Fruit fly (Drosophila melanogaster) whole organism, pupa: ENCODE measurements around the gene rempA.

ENCODE experiments used
- CG12605 ChIP-seq: fragments of 200-800 bp; sonication (Bioruptor generic); IDR thresholded peaks from 2 replicates; pipeline ENCODE4 v1.3.6; 2022; ENCODE audit warnings: missing biosample characterization, missing genetic modification characterization
- CG14655 ChIP-seq: fragments of 200-800 bp; sonication (Bioruptor generic); optimal IDR thresholded peaks from 3 replicates; lab custom pipeline; 2017; ENCODE audit warnings: mild to moderate bottlenecking, missing biosample characterization, missing genetic modification reagents, missing genetic modification characterization
- CG4496 ChIP-seq: fragments of 200-800 bp; sonication (Bioruptor generic); IDR thresholded peaks from 3 replicates; pipeline ENCODE4 v1.3.6; 2022; ENCODE audit warnings: missing biosample characterization, missing genetic modification characterization
- CG8159 ChIP-seq: fragments of 200-800 bp; sonication (Bioruptor generic); optimal IDR thresholded peaks from 3 replicates; lab custom pipeline; 2018; ENCODE audit warnings: missing biosample characterization, mild to moderate bottlenecking, missing genetic modification characterization, moderate library complexity
- Ets98B ChIP-seq: fragments of 200-800 bp; sonication (Bioruptor generic); IDR thresholded peaks from 2 replicates; pipeline ENCODE4 v1.3.6; 2022; ENCODE audit warnings: missing biosample characterization, missing genetic modification characterization
- Pif1B ChIP-seq: fragments of 200-800 bp; sonication (Bioruptor generic); optimal IDR thresholded peaks from 3 replicates; lab custom pipeline; 2016; ENCODE audit warnings: missing biosample characterization, missing genetic modification characterization

DNA sequence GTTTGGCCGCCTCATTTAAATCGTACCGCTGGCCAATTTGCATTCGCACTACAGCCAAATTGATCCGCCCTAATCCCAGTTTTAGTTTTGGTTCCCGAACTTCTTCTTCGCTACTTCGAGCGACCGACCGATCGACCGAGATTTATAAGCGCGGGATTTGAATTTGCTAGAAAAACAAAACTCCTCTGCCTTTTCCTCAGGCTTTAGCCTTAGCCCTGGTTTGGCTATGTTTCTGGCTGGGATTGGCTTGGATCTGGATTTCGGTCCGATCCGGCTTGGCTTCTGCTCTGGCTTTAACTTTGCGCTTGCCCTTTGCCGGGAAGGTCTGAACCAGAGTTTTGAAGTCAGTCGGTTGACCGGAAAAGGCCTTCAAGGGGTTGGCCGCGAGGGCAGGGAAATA is 41.7 kb upstream of the rempA start:
- TF ChIP-seq Ets98B (GFP tag; lab: Robert Waterston, UW), result no peak
- TF ChIP-seq CG12605 (GFP tag; lab: Robert Waterston, UW), result no peak
- TF ChIP-seq Pif1B (GFP tag; lab: Kevin White, UChicago), result no peak
- TF ChIP-seq CG14655 (GFP tag; lab: Kevin White, UChicago), result no peak
- no peak for TF ChIP-seq CG4496 (GFP tag; lab: Robert Waterston, UW)
- no peak for TF ChIP-seq CG8159 (tag; lab: Kevin White, UChicago)
